Fruit fly (Drosophila melanogaster): ENCODE measurements around the gene mamo.

Gene mamo

DNA sequence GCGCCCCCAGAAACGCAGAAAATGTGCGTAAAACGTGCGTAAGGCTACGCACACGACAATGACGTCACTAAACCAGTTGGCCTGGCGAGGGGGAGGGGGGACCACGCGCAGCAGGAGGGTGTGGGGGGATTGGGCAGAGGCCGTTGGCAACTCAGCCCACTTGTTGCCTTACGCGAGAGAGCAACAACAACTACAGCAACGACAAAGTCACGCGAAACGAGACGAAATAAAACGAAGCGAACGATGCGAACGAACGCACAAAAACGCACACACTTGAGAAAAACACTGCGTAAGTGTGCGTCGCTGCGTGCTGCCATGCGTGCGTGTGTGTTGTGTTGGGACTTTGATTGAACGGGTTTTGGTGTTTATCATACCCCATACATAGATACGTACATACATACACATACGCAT is 99.9 kb downstream of the mamo start (continued):
- TF ChIP-seq psq (GFP tag; optimal IDR thresholded peaks at IDR 0.05) (peak; percentile 36), Bgb (GFP tag; IDR thresholded peaks at IDR 0.05; ENCODE audit: partially characterized antibody) (peak; percentile 27; the same call in 1 of the 2 replicates), CG32532 (GFP tag; IDR thresholded peaks at IDR 0.05) (peak; percentile 20; the same call in 1 of the 2 replicates), abd-A (tag; optimal IDR thresholded peaks at IDR 0.05) (peak; percentile 89), kni (GFP tag; optimal IDR thresholded peaks at IDR 0.05) (peak; percentile 70), Adf1 (GFP tag; IDR thresholded peaks at IDR 0.05) (peak; percentile 85), CG7987 (GFP tag; optimal IDR thresholded peaks at IDR 0.05) (peak; percentile 35), CrebB (tag; optimal IDR thresholded peaks at IDR 0.05) (peak; percentile 11), kah (GFP tag; optimal IDR thresholded peaks at IDR 0.05) (peak; percentile 85), sd (tag; optimal IDR thresholded peaks at IDR 0.05) (peak; percentile 68), CG17328 (GFP tag; IDR thresholded peaks at IDR 0.05) (no peak)

DNA sequence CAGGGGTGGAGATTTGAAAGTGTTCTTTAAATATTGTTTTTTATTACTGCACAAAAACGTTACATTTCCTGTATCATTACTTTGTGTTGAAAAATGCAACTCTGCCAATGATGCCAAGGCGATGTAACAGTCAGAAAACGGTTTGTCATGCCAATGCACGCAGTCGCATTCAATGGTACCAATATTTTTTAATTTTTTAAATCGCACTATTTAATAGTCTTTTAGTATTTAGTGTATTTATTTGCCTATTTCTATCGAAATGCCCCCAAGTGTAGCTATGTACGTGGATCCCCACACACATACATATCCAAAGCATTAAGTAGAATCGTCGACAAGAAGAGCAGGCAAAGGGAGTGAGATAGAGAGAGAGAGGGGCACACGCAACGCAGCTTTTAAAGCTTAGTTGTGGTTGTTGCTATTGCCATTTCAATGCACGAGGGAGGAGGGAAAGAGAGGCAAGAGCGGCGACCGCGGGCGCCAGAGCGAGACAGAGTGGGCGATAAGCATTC is 101.1 kb downstream of the mamo start:
- no peak for TF ChIP-seq Side (GFP tag; optimal IDR thresholded peaks at IDR 0.05)
- no peak for TF ChIP-seq vvl (GFP tag; IDR thresholded peaks at IDR 0.05)
- peak; percentile 17; the same call in 1 of the 2 replicates for TF ChIP-seq CG32532 (GFP tag; IDR thresholded peaks at IDR 0.05)
- peak; percentile 30 for TF ChIP-seq CG1832 (GFP tag; optimal IDR thresholded peaks at IDR 0.05)
- no peak for TF ChIP-seq CG13424 (tag; optimal IDR thresholded peaks at IDR 0.05)
- TF ChIP-seq Hmx (GFP tag; optimal IDR thresholded peaks at IDR 0.05): no peak
- no peak for TF ChIP-seq bowl (GFP tag; IDR thresholded peaks at IDR 0.05)
- no peak for TF ChIP-seq CG13775 (GFP tag; optimal IDR thresholded peaks at IDR 0.05)
- no peak for TF ChIP-seq ewg (GFP tag; optimal IDR thresholded peaks at IDR 0.05)
- TF ChIP-seq CG7786 (GFP tag; optimal IDR thresholded peaks at IDR 0.05): no peak
- no peak for TF ChIP-seq Kr (GFP tag; optimal IDR thresholded peaks at IDR 0.05)
- TF ChIP-seq CG15269 (tag; optimal IDR thresholded peaks at IDR 0.05): no peak
- no peak for TF ChIP-seq sd (tag; optimal IDR thresholded peaks at IDR 0.05)
- no peak for TF ChIP-seq CG14965 (GFP tag; optimal IDR thresholded peaks at IDR 0.05; ENCODE audit: borderline replicate concordance)
- no peak for TF ChIP-seq seq (GFP tag; IDR thresholded peaks at IDR 0.05)
- no peak for TF ChIP-seq Pdp1 (GFP tag; optimal IDR thresholded peaks at IDR 0.05)
- no peak for TF ChIP-seq Ravus (GFP tag; IDR thresholded peaks at IDR 0.05)
- TF ChIP-seq CG6272 (GFP tag; IDR thresholded peaks at IDR 0.05): no peak
- TF ChIP-seq CG6689 (GFP tag; IDR thresholded peaks at IDR 0.05): no peak
- TF ChIP-seq disco-r (GFP tag; optimal IDR thresholded peaks at IDR 0.05): no peak
- TF ChIP-seq hbn (GFP tag; IDR thresholded peaks at IDR 0.05; ENCODE audit: partially characterized antibody): no peak
- no peak for TF ChIP-seq CG33213 (GFP tag; optimal IDR thresholded peaks at IDR 0.05)
- TF ChIP-seq CG3163 (GFP tag; optimal IDR thresholded peaks at IDR 0.05): no peak
- no peak for TF ChIP-seq dan (GFP tag; IDR thresholded peaks at IDR 0.05)
- TF ChIP-seq Lpt (GFP tag; optimal IDR thresholded peaks at IDR 0.05): no peak
- no peak for TF ChIP-seq Atf-2 (GFP tag; optimal IDR thresholded peaks at IDR 0.05)
- TF ChIP-seq CG5180 (GFP tag; optimal IDR thresholded peaks at IDR 0.05): no peak
- no peak for TF ChIP-seq CG15073 (GFP tag; optimal IDR thresholded peaks at IDR 0.05)
- TF ChIP-seq crol (GFP tag; IDR thresholded peaks at IDR 0.05): peak; percentile 62
- TF ChIP-seq CG9609 (GFP tag; optimal IDR thresholded peaks at IDR 0.05): no peak
- no peak for TF ChIP-seq Hsf (GFP tag; optimal IDR thresholded peaks at IDR 0.05)
- TF ChIP-seq CG12219 (GFP tag; optimal IDR thresholded peaks at IDR 0.05): no peak
- TF ChIP-seq CG2116 (GFP tag; optimal IDR thresholded peaks at IDR 0.05): no peak
- no peak for TF ChIP-seq CG10147 (GFP tag; optimal IDR thresholded peaks at IDR 0.05)
- TF ChIP-seq gem (tag; optimal IDR thresholded peaks at IDR 0.05): peak; percentile 0
- no peak for TF ChIP-seq Dip3 (GFP tag; optimal IDR thresholded peaks at IDR 0.05)
- no peak for TF ChIP-seq CG17568 (GFP tag; optimal IDR thresholded peaks at IDR 0.05)
- TF ChIP-seq CG33557 (GFP tag; optimal IDR thresholded peaks at IDR 0.05): no peak
- peak in 1 of 2 experiments; percentile 85 for TF ChIP-seq bsh (GFP tag; optimal IDR thresholded peaks at IDR 0.05)
- TF ChIP-seq pfk (GFP tag; optimal IDR thresholded peaks at IDR 0.05): no peak

Measured in whole organism, embryonic.